Fruit fly (Drosophila melanogaster): ENCODE measurements around the gene Pxn.

- no peak for TF ChIP-seq CG8478 (optimal IDR thresholded peaks at IDR 0.05)
- no peak for TF ChIP-seq CTCF (optimal IDR thresholded peaks at IDR 0.05)
These were observed 40.5 kb downstream of the Pxn start, which contains the start of gene dos for dm6 chr3L:2589167-2589910.
